Fruit fly (Drosophila melanogaster) whole organism, adult: Measurements from ENCODE around the gene Kr-h1.

Source experiments
- CG11617 ChIP-seq: fragments of 200-800 bp; sonication (Bioruptor generic); optimal IDR thresholded peaks from 2 replicates; lab custom pipeline; 2017; ENCODE audit warnings: mild to moderate bottlenecking, missing biosample characterization, missing genetic modification reagents, missing genetic modification characterization
- CG12768 ChIP-seq: fragments of 200-800 bp; sonication (Bioruptor generic); optimal IDR thresholded peaks from 2 replicates; lab custom pipeline; 2017; ENCODE audit warnings: missing biosample characterization, missing genetic modification characterization, mild to moderate bottlenecking, moderate library complexity, missing genetic modification reagents
- CG14711 ChIP-seq: fragments of 200-800 bp; sonication (Bioruptor generic); optimal IDR thresholded peaks from 2 replicates; lab custom pipeline; 2018; ENCODE audit warnings: missing biosample characterization, mild to moderate bottlenecking, missing genetic modification characterization, moderate library complexity
- CG1620 ChIP-seq: fragments of 200-800 bp; sonication (Bioruptor generic); optimal IDR thresholded peaks from 2 replicates; lab custom pipeline; 2016; ENCODE audit warnings: missing biosample characterization, missing genetic modification characterization
- CG33017 ChIP-seq: fragments of 200-800 bp; sonication (Bioruptor generic); optimal IDR thresholded peaks from 2 replicates; lab custom pipeline; 2018; ENCODE audit warnings: missing biosample characterization, mild to moderate bottlenecking, missing genetic modification characterization, moderate library complexity
- CG5204 ChIP-seq: fragments of 200-800 bp; sonication (Bioruptor generic); optimal IDR thresholded peaks from 2 replicates; lab custom pipeline; 2016; ENCODE audit warnings: missing biosample characterization, missing genetic modification characterization
- CG7045 ChIP-seq: fragments of 200-800 bp; sonication (Bioruptor generic); optimal IDR thresholded peaks from 2 replicates; lab custom pipeline; 2017; ENCODE audit warnings: missing biosample characterization, mild to moderate bottlenecking, missing genetic modification characterization
- CG7101 ChIP-seq: fragments of 200-800 bp; sonication (Bioruptor generic); optimal IDR thresholded peaks from 2 replicates; lab custom pipeline; 2018; ENCODE audit warnings: missing biosample characterization, mild to moderate bottlenecking, missing genetic modification characterization, moderate library complexity
- Clk ChIP-seq: fragments of 200-800 bp; sonication (Bioruptor generic); optimal IDR thresholded peaks from 2 replicates; lab custom pipeline; 2017; ENCODE audit warnings: missing biosample characterization, missing genetic modification characterization
- Crg-1 ChIP-seq: fragments of 200-800 bp; sonication (Bioruptor generic); optimal IDR thresholded peaks from 2 replicates; lab custom pipeline; 2016; ENCODE audit warnings: missing biosample characterization, missing genetic modification characterization
- Hr96 ChIP-seq: fragments of 200-800 bp; sonication (Bioruptor generic); optimal IDR thresholded peaks from 2 replicates; lab custom pipeline; 2016; ENCODE audit warnings: missing biosample characterization, missing genetic modification characterization
- Mnt ChIP-seq: fragments of 200-800 bp; sonication (Bioruptor generic); optimal IDR thresholded peaks from 2 replicates; lab custom pipeline; 2016; ENCODE audit warnings: missing biosample characterization, mild to moderate bottlenecking, missing genetic modification characterization
- bab1 ChIP-seq: fragments of 200-800 bp; sonication (Bioruptor generic); optimal IDR thresholded peaks from 3 replicates; lab custom pipeline; 2019; ENCODE audit warnings: missing biosample characterization, mild to moderate bottlenecking, missing genetic modification characterization, moderate library complexity
- cic ChIP-seq: fragments of 200-800 bp; sonication (Bioruptor generic); optimal IDR thresholded peaks from 2 replicates; lab custom pipeline; 2017; ENCODE audit warnings: missing biosample characterization, mild to moderate bottlenecking, missing genetic modification characterization, moderate library complexity
- cnc ChIP-seq, 2 experiments: fragments of >200 bp; optimal IDR thresholded peaks; 2 replicates each; lab custom pipeline; 2017
- kay ChIP-seq: fragments of 200-800 bp; sonication (Bioruptor generic); peaks from one replicate; lab custom pipeline; 2016; ENCODE audit warnings: missing biosample characterization, missing genetic modification characterization, borderline replicate concordance
- ovo ChIP-seq: fragments of 200-800 bp; sonication (Bioruptor generic); optimal IDR thresholded peaks from 2 replicates; lab custom pipeline; 2016; ENCODE audit warnings: missing biosample characterization, missing genetic modification characterization
- pad ChIP-seq: fragments of 200-800 bp; sonication (Bioruptor generic); optimal IDR thresholded peaks from 3 replicates; lab custom pipeline; 2017; ENCODE audit warnings: missing biosample characterization, missing genetic modification characterization, mild to moderate bottlenecking, moderate library complexity, missing genetic modification reagents
- tj ChIP-seq: fragments of 200-800 bp; sonication (Bioruptor generic); optimal IDR thresholded peaks from 3 replicates; lab custom pipeline; 2017; ENCODE audit warnings: missing biosample characterization, mild to moderate bottlenecking, missing genetic modification characterization, moderate library complexity
- toe ChIP-seq: fragments of 200-800 bp; sonication (Bioruptor generic); optimal IDR thresholded peaks from 2 replicates; lab custom pipeline; 2016; ENCODE audit warnings: missing biosample characterization, missing genetic modification characterization

Gene Kr-h1

DNA sequence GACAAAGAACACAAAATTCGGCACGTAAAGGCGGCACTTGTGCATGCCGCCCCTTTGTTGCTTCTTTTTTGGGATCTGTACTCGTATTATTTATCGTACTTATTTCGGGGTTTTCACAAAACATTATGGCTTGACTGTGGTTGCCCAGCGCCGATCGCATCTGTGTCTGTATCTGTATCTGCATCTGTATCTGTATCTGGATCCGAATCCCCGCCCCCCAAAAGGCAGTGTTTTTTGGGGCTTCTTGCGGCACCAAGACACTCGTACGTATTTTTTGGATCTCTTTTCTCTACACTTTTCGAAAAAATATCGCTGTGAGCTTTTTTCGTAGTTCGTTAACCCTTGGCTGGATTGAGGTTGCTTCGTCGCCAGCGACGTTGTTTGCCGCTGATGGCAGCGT is 5.3 kb downstream of the Kr-h1 start:
- TF ChIP-seq Crg-1 (GFP tag; lab: Kevin White, UChicago) (no peak), pad (GFP tag; lab: Kevin White, UChicago) (no peak), CG7045 (no peak), bab1 (GFP tag; lab: Kevin White, UChicago) (no peak), tj (no peak), CG12768 (GFP tag; lab: Kevin White, UChicago) (no peak), Hr96 (GFP tag; lab: Kevin White, UChicago) (no peak), cic (no peak), toe (GFP tag; lab: Kevin White, UChicago) (no peak), CG7101 (tag; lab: Kevin White, UChicago) (no peak)

DNA sequence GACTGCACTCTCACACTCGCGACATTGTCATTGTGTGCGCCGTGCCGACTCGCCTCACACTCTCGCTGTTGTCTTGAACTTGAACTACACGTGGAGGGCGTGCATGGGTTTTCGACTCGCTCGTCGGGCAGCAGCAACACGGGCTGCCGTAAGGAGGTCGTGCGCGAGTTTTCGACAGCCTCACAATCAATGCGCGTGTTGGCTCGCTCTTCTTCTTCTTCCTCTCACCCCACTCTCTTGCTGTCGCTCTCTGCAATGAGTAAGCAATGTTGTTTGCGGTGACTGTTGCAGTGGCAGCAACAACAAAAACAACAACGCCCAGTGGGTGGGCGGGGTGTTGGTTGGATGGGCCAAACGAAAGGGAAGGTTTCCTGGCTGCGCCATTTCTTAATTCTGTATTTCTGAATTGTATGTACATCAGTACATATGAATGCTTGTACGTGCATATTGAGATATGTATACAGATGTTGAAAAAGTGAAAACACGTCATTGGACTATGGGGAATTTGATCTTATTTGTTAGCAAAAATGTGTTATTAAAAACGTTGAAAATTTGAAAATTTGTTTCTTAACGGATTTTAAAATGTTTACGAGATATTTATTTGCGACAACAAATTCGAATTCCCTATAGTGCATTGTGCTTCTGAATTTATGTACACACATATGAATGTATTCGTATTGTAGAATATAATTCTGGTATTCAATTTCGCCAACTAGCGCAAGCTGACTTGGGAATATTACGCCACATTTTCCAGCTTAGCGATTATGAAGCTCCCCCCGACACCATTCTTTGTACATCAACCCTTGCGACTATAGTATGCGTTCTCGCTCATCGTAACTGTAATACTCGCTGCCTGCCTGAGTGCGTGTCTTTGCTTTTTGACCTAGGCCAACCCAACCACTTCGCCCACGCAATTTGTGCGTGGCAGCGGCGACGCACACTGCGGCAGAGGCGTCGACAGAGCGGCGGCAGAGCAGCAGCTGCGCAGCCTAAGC is 6.3 kb downstream of the Kr-h1 start:
- TF ChIP-seq Crg-1 (GFP tag; lab: Kevin White, UChicago) (peak; percentile 49), CG14711 (tag; lab: Kevin White, UChicago) (no peak), Mnt (GFP tag; lab: Kevin White, UChicago) (peak; percentile 99), CG12768 (GFP tag; lab: Kevin White, UChicago) (peak; percentile 88), cnc (optimal IDR thresholded peaks at IDR 0.05; lab: Kevin White, UChicago) (peak; percentile 91 to 93), CG5204 (GFP tag; lab: Kevin White, UChicago) (no peak), CG11617 (GFP tag; lab: Kevin White, UChicago) (peak; percentile 69), CG1620 (GFP tag; lab: Kevin White, UChicago) (peak; percentile 19), Clk (GFP tag; lab: Kevin White, UChicago) (peak; percentile 47), ovo (GFP tag; lab: Kevin White, UChicago) (peak; percentile 63), bab1 (GFP tag; lab: Kevin White, UChicago) (peak; percentile 79), cic (peak; percentile 99), toe (GFP tag; lab: Kevin White, UChicago) (no peak), pad (GFP tag; lab: Kevin White, UChicago) (peak; percentile 54), CG33017 (peak; percentile 48), CG7101 (tag; lab: Kevin White, UChicago) (peak; percentile 66), tj (peak; percentile 85), CG7045 (peak; percentile 47), Hr96 (GFP tag; lab: Kevin White, UChicago) (peak; percentile 52), kay (GFP tag; lab: Kevin White, UChicago) (peak; percentile 100)

DNA sequence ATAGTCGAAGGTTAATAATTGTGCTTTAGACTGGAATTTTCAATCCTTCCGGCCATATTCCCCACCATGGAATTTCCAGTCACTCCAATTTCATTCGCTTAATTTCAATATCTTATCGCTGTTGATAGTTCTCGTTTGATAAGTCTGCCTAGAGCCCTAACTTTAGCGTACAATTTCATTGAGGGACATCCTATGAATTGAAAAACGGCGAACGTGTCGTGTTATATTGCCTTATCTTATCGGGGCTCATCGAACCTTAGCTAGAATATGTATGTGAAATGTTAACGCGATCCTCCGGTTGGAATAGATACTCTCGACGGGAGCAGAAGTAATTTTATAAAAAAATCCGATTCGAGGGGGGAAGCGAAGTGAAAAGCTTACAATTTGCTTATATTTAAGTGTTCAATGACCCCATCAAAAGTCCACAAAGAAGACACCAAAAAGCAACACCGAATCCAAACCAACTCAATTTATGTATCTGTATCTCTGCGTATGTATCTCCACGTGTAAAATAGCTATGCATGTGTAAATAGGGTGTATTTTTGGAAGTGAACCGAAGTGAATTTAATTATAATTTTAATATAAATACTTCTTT is 7.3 kb downstream of the Kr-h1 start:
- peak; percentile 99 for TF ChIP-seq cic
- no peak for TF ChIP-seq pad (GFP tag; lab: Kevin White, UChicago)

DNA sequence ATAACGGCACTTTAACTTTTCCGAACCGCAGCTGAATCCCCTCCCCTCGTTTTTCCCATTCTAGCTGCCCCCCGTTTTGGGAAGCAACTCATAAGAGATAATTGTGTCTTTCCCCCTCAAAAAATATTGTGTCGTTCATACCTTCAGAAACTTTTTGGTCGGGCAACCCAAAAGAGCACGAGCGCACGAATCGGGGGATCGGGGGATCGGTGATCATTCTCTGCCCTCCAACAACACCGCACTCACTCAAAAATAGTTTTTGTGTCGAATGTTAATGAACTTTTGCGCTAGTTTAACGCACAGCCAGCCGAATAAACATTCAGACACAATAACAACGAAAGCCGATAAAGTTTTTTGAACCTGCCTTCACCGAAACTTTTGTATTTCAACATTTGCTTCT is 8.0 kb downstream of the Kr-h1 start:
- TF ChIP-seq Mnt (GFP tag; lab: Kevin White, UChicago) = no peak
- TF ChIP-seq bab1 (GFP tag; lab: Kevin White, UChicago) = no peak

DNA sequence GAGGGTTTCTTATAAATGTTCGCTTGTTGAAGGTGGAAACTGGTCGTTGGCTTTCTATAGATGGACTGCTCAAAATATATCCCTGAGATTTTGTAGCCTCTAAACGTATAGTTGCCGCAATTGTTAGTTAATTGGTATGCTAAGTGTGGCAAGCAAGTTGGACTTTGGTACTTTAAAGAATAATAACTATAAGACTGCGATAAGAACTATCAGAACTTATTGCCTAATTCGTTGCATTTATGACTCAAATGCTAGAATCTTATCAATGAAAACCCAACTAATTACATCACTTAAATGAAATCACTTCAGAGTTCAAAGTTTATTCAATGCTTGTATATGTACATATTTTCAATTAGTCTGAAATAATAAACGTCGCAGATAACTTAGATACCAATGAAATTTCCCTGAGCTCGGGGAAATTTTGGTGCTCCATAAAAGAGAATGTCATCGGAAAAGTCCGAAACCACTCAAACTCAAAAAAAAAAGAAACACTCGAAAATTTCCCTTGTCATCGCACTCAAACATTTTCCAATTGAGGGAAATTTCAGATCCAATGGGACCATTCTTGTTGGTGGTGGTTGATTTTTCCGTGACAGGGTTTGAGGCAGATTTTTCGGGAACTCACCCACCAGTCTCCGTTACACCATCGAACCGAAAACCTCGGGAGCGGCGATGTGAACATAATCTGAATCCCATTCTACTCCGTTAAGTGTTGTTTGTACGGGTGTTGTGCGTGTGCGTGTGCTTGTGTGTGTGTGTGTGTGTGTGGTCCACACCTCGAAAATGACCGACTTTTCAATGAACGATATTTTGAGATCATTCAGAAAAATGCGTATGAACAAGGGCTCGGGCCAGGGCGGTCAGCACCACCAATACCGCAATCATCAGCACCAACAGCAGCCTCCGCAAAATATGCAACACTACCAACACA is 8.6 kb downstream of the Kr-h1 start, which contains the start of gene CG45075:
TSS of gene CG45075 (plus strand) at position 627 of the 931 bp plus-strand sequence.
- TF ChIP-seq pad (GFP tag; lab: Kevin White, UChicago) (no peak), kay (GFP tag; lab: Kevin White, UChicago) (peak; percentile 88), CG7045 (no peak)

DNA sequence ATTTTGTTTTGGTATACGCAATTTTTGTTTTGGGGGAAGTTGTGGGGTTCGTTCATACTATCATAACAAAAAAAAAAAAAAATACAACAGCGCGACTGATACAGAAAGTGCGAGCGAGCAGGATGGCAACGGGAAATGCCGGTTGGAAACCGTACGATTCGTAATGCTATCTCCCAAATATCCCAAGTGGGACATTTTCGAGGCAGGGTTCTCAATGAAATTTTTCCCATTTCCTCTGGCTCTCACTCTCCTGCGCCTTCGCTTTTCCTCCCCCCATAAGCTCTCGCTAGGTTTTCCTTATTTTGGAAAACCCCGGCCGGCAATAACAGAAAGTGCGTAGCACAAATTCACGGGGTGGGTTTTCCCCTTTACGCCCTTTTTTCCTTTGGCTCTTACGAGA is 9.9 kb downstream of the Kr-h1 start:
- TF ChIP-seq cnc (optimal IDR thresholded peaks at IDR 0.05; lab: Kevin White, UChicago) = no peak
- TF ChIP-seq Crg-1 (GFP tag; lab: Kevin White, UChicago) = no peak
- TF ChIP-seq ovo (GFP tag; lab: Kevin White, UChicago) = no peak
- no peak for TF ChIP-seq CG12768 (GFP tag; lab: Kevin White, UChicago)
- TF ChIP-seq CG33017 = no peak
- no peak for TF ChIP-seq toe (GFP tag; lab: Kevin White, UChicago)
- no peak for TF ChIP-seq CG5204 (GFP tag; lab: Kevin White, UChicago)
- no peak for TF ChIP-seq Clk (GFP tag; lab: Kevin White, UChicago)
- TF ChIP-seq Mnt (GFP tag; lab: Kevin White, UChicago) = no peak
- TF ChIP-seq Hr96 (GFP tag; lab: Kevin White, UChicago) = no peak
- no peak for TF ChIP-seq CG1620 (GFP tag; lab: Kevin White, UChicago)
- no peak for TF ChIP-seq kay (GFP tag; lab: Kevin White, UChicago)
- TF ChIP-seq CG7045 = no peak
- TF ChIP-seq CG14711 (tag; lab: Kevin White, UChicago) = no peak
- TF ChIP-seq CG11617 (GFP tag; lab: Kevin White, UChicago) = no peak
- no peak for TF ChIP-seq tj
